Fruit fly (Drosophila melanogaster): ENCODE measurements around the gene Mhc.

The Mhc gene

DNA sequence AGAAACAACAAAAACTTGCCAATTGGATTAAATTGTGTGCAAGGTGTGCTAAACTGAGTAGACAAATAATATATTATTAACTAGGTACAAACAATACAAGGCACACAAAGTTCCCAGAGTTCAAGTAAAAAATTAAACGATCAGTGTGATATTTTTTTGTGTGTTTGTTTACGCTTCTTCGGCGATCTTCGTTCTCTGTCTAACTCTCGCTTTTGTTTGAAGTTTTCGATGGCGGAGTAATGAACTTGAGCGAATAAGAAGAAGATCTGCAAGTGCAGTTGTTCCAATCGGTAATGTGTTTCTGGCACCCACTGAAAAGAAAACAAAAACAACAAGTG is 50.4 kb downstream of the Mhc start (continued):
- TF ChIP-seq Nf-YC (tag; optimal IDR thresholded peaks at IDR 0.05), result no peak
- peak; percentile 84 for TF ChIP-seq Jarid2 (GFP tag; optimal IDR thresholded peaks at IDR 0.05)
- TF ChIP-seq kah (GFP tag; optimal IDR thresholded peaks at IDR 0.05), result peak; percentile 42
- no peak for TF ChIP-seq stc (GFP tag; IDR thresholded peaks at IDR 0.05)
- no peak for TF ChIP-seq NfI (GFP tag; optimal IDR thresholded peaks at IDR 0.05)
- TF ChIP-seq esg (GFP tag; conservative IDR thresholded peaks at IDR 0.05), result no peak
- no peak for TF ChIP-seq CG6689 (GFP tag; IDR thresholded peaks at IDR 0.05)
- TF ChIP-seq phol (tag; optimal IDR thresholded peaks at IDR 0.05), result no peak
- no peak for TF ChIP-seq Atf3 (GFP tag; optimal IDR thresholded peaks at IDR 0.05)
- TF ChIP-seq Bgb (GFP tag; IDR thresholded peaks at IDR 0.05; ENCODE audit: partially characterized antibody), result 0 out of 2 replicates have a peak, but pooled peaks have one; percentile 3
- TF ChIP-seq CG11696 (GFP tag; IDR thresholded peaks at IDR 0.05), result no peak
- TF ChIP-seq Dp (GFP tag; optimal IDR thresholded peaks at IDR 0.05), result no peak
- TF ChIP-seq CkIIα-i1 (GFP tag; IDR thresholded peaks at IDR 0.05), result no peak

DNA sequence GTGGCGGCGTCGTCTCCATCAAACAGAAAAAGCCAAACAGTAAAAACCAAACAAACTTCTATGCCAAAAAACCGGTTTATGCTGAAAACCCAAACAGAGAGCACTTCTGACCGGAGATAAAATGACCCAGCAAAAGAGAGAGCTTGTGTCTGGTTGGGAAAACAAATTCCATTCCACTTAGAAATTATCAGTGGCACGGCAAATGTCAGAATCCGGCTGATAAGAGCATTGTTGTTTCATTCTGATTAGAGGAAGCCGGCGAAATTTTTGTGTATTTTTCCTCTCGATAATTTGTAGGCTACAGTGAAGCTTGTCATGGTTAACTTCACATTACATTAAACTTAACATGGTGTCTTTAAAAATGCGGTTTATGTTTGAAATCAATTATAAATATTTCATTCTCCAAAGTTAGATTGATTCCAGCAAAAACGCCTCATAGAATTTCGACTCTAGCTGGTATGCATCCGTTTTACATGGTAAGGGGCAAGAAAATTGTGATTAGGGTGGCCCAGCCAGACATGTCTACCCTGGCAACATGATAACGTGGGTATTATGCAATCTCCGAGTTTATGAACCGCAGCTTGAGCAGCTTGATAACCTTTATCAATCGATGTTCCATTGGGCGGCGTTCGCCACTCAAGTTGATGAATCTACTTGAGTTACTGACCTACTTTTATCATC is 51.2 kb downstream of the Mhc start:
- TF ChIP-seq CG15514 (GFP tag; optimal IDR thresholded peaks at IDR 0.05) (no peak), tgo (GFP tag; IDR thresholded peaks at IDR 0.05) (peak; percentile 29; the same call in 1 of the 3 replicates), CG13775 (GFP tag; optimal IDR thresholded peaks at IDR 0.05) (no peak), Hmr (GFP tag; optimal IDR thresholded peaks at IDR 0.05) (peak; percentile 34), CG31388 (GFP tag; optimal IDR thresholded peaks at IDR 0.05) (no peak), gt (GFP tag; IDR thresholded peaks at IDR 0.05) (no peak), NK7.1 (GFP tag; optimal IDR thresholded peaks at IDR 0.05) (peak; percentile 21), CG18476 (GFP tag; optimal IDR thresholded peaks at IDR 0.05) (no peak), CG12155 (GFP tag; optimal IDR thresholded peaks at IDR 0.05) (no peak), knrl (GFP tag; IDR thresholded peaks at IDR 0.05; ENCODE audit: partially characterized antibody) (no peak), tna (GFP tag; IDR thresholded peaks at IDR 0.05; ENCODE audit: partially characterized antibody) (no peak), vvl (GFP tag; IDR thresholded peaks at IDR 0.05) (peak; percentile 32; the same call in 1 of the 2 replicates), ssp (GFP tag; IDR thresholded peaks at IDR 0.05) (no peak), ranshi (GFP tag; IDR thresholded peaks at IDR 0.05) (peak; percentile 13; the same call in 1 of the 2 replicates), NC2α (GFP tag; optimal IDR thresholded peaks at IDR 0.05) (no peak), tup (GFP tag; optimal IDR thresholded peaks at IDR 0.05) (peak; percentile 21), CG4707 (GFP tag; optimal IDR thresholded peaks at IDR 0.05) (no peak), HLH3B (GFP tag; IDR thresholded peaks at IDR 0.05) (peak; percentile 13; the same call in 1 of the 2 replicates), gfzf (GFP tag; optimal IDR thresholded peaks at IDR 0.05) (no peak), CG9437 (GFP tag; optimal IDR thresholded peaks at IDR 0.05) (no peak), onecut (GFP tag; IDR thresholded peaks at IDR 0.05) (no peak), dmrt11E (tag; optimal IDR thresholded peaks at IDR 0.05) (no peak), chinmo (GFP tag; IDR thresholded peaks at IDR 0.05; ENCODE audit: partially characterized antibody) (no peak), tll (GFP tag; optimal IDR thresholded peaks at IDR 0.05) (no peak), CG15601 (tag; optimal IDR thresholded peaks at IDR 0.05) (no peak), Lpt (GFP tag; optimal IDR thresholded peaks at IDR 0.05) (no peak), BEAF-32 (GFP tag; optimal IDR thresholded peaks at IDR 0.05) (no peak), CG11695 (GFP tag; IDR thresholded peaks at IDR 0.05) (no peak), CG16863 (GFP tag; optimal IDR thresholded peaks at IDR 0.05) (peak; percentile 23), CG14965 (GFP tag; optimal IDR thresholded peaks at IDR 0.05; ENCODE audit: borderline replicate concordance) (no peak), dysf (GFP tag; IDR thresholded peaks at IDR 0.05) (peak; percentile 59; the same call in 2 of the 3 replicates), CG10654 (GFP tag; optimal IDR thresholded peaks at IDR 0.05) (no peak), Taf1 (GFP tag; IDR thresholded peaks at IDR 0.05) (no peak), ATbp (GFP tag; optimal IDR thresholded peaks at IDR 0.05) (no peak), Nf-YB (GFP tag; optimal IDR thresholded peaks at IDR 0.05) (no peak), CG14667 (GFP tag; IDR thresholded peaks at IDR 0.05) (no peak)

All from whole organism, embryonic.